Worm (Caenorhabditis elegans): ENCODE measurements around the gene nhr-222.

DNA sequence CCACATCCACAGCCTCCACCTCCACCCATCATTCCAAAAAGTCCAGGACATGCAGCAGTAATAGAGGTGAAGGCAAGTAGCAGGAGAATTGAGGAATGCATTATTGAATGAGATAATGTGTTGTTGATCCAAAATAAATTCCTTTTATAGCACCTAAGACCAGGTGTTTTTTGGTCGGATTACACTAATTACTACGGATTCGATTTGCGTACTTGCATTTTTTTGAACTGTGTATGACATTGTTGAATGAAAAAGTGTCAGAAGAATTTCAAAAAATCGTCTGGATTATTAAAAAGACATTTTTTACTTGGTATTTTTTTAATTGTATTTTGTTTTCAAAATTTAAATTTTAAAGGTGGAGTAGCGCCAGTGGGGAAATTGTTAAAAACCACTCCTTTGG lies 8.5 kb upstream of the nhr-222 start, which contains the start of gene grl-28:
- no peak for TF ChIP-seq ama-1 (optimal IDR thresholded peaks at IDR 0.05)
- TF ChIP-seq hmg-4 (GFP tag; optimal IDR thresholded peaks at IDR 0.05) = no peak
- no peak for TF ChIP-seq flt-1 (GFP tag; IDR thresholded peaks at IDR 0.05)
- TF ChIP-seq hnd-1 (tag; optimal IDR thresholded peaks at IDR 0.05) = no peak
- TF ChIP-seq tra-4 (tag; optimal IDR thresholded peaks at IDR 0.05) = no peak
- no peak for TF ChIP-seq sea-1 (GFP tag; conservative IDR thresholded peaks at IDR 0.05)
- TF ChIP-seq hmbx-1 (tag; optimal IDR thresholded peaks at IDR 0.05) = no peak
- no peak for TF ChIP-seq aly-1 (tag; optimal IDR thresholded peaks at IDR 0.05)
- no peak for TF ChIP-seq ets-7 (tag; optimal IDR thresholded peaks at IDR 0.05)
- no peak for TF ChIP-seq pes-1 (GFP tag; IDR thresholded peaks at IDR 0.05)
- TF ChIP-seq scrt-1 (GFP tag; IDR thresholded peaks at IDR 0.05) = no peak
- TF ChIP-seq F13C5.2 (tag; optimal IDR thresholded peaks at IDR 0.05) = no peak

All from whole organism, early embryonic.